Worm (Caenorhabditis elegans) whole organism, early embryonic: ENCODE results near the gene daf-4.

Experiments
- B0310.2 ChIP-seq: sonication (generic microtip); optimal IDR thresholded peaks from 2 replicates; lab custom pipeline; 2016; ENCODE audit warnings: mild to moderate bottlenecking, missing genetic modification characterization, missing compliant biosample characterization
- F13C5.2 ChIP-seq: sonication (generic microtip); optimal IDR thresholded peaks from 2 replicates; lab custom pipeline; 2017; ENCODE audit warnings: mild to moderate bottlenecking, missing genetic modification characterization, inconsistent platforms, missing compliant biosample characterization
- aly-1 ChIP-seq: sonication (generic microtip); optimal IDR thresholded peaks from 2 replicates; lab custom pipeline; 2016; ENCODE audit warnings: missing genetic modification characterization, missing compliant biosample characterization
- ama-1 ChIP-seq: fragments of 150-350 bp; optimal IDR thresholded peaks from 2 replicates; lab custom pipeline; 2014
- ceh-13 ChIP-seq: fragments of 200-800 bp; sonication (Bioruptor generic); optimal IDR thresholded peaks from 2 replicates; lab custom pipeline; 2018; ENCODE audit warnings: mild to moderate bottlenecking, missing genetic modification characterization, missing compliant biosample characterization
- ceh-36 ChIP-seq: sonication (generic microtip); optimal IDR thresholded peaks from 2 replicates; lab custom pipeline; 2016; ENCODE audit warnings: missing genetic modification characterization, inconsistent platforms, missing compliant biosample characterization
- ets-7 ChIP-seq: sonication (generic microtip); optimal IDR thresholded peaks from 2 replicates; lab custom pipeline; 2016; ENCODE audit warnings: missing genotype, missing genetic modification characterization, missing compliant biosample characterization
- flt-1 ChIP-seq: fragments of 200-800 bp; sonication (Bioruptor generic); IDR thresholded peaks from 2 replicates; pipeline ENCODE4 v1.3.6; 2022; ENCODE audit warnings: missing genetic modification characterization, missing compliant biosample characterization
- hmbx-1 ChIP-seq: sonication (generic microtip); optimal IDR thresholded peaks from 2 replicates; lab custom pipeline; 2016; ENCODE audit warnings: mild to moderate bottlenecking, missing genetic modification characterization, missing compliant biosample characterization
- hmg-4 ChIP-seq: fragments of 200-800 bp; sonication (Bioruptor generic); optimal IDR thresholded peaks from 2 replicates; lab custom pipeline; 2018; ENCODE audit warnings: mild to moderate bottlenecking, missing genetic modification characterization, missing compliant biosample characterization
- hnd-1 ChIP-seq: sonication (generic microtip); optimal IDR thresholded peaks from 2 replicates; lab custom pipeline; 2016; ENCODE audit warnings: missing genetic modification characterization, missing compliant biosample characterization
- pes-1 ChIP-seq: fragments of 200-800 bp; sonication (Bioruptor generic); IDR thresholded peaks from 2 replicates; pipeline ENCODE4 v1.3.6; 2022; ENCODE audit warnings: missing genetic modification reagents, missing genetic modification characterization, missing compliant biosample characterization
- scrt-1 ChIP-seq: fragments of 200-800 bp; sonication (Bioruptor generic); IDR thresholded peaks from 2 replicates; pipeline ENCODE4 v1.3.6; 2022; ENCODE audit warnings: missing genetic modification characterization, missing compliant biosample characterization
- sea-1 ChIP-seq: fragments of 200-800 bp; sonication (Bioruptor generic); conservative IDR thresholded peaks from 2 replicates; pipeline ENCODE4 v1.3.6; 2022; ENCODE audit warnings: missing genetic modification characterization, missing compliant biosample characterization
- tbx-11 ChIP-seq: fragments of 200-800 bp; sonication (Bioruptor generic); IDR thresholded peaks from 2 replicates; pipeline ENCODE4 v1.3.6; 2022; ENCODE audit warnings: missing genetic modification characterization, missing compliant biosample characterization
- tbx-37 ChIP-seq: fragments of 200-800 bp; sonication (Bioruptor generic); conservative IDR thresholded peaks from 2 replicates; pipeline ENCODE4 v1.3.6; 2022; ENCODE audit warnings: missing genetic modification reagents, missing genetic modification characterization, missing compliant biosample characterization
- tra-4 ChIP-seq: sonication (generic microtip); optimal IDR thresholded peaks from 2 replicates; lab custom pipeline; 2017; ENCODE audit warnings: missing genetic modification characterization, missing compliant biosample characterization

The daf-4 gene

DNA sequence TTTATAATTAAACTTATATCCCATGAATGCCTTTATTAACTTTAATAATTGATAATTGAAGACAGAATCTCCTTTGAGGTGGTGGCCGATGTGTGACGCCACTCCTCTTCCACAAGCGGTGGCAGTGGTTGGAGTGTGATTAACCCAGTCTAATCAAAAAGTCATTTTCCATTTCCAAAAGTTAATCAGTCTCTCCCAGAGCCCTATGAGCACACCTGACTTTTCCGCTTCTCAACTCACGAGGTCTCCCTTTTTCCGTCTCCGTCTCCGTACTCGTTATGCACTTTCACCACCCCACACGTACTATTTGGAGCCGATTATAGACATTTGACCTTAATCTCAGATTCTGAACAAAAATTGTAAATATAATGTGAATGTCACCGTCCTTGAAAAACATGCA lies 17.8 kb downstream of the daf-4 start:
- TF ChIP-seq tra-4 (tag; lab: Kevin White, UChicago), result no peak
- no peak for TF ChIP-seq scrt-1
- TF ChIP-seq ets-7 (tag; lab: Kevin White, UChicago), result no peak
- no peak for TF ChIP-seq F13C5.2 (tag; lab: Kevin White, UChicago)
- TF ChIP-seq B0310.2 (tag; lab: Kevin White, UChicago), result no peak
- TF ChIP-seq ceh-36 (tag; lab: Kevin White, UChicago), result no peak
- TF ChIP-seq ceh-13 (GFP tag; lab: Kevin White, UChicago), result no peak
- TF ChIP-seq pes-1 (GFP tag; lab: Robert Waterston, UW), result no peak
- no peak for TF ChIP-seq hnd-1 (tag; lab: Kevin White, UChicago)
- TF ChIP-seq aly-1 (tag; lab: Kevin White, UChicago), result no peak
- no peak for TF ChIP-seq flt-1 (GFP tag; lab: Robert Waterston, UW)
- no peak for TF ChIP-seq ama-1 (lab: Kevin White, UChicago)
- TF ChIP-seq hmbx-1 (tag; lab: Kevin White, UChicago), result no peak
- TF ChIP-seq sea-1, result no peak
- no peak for TF ChIP-seq tbx-11 (GFP tag; lab: Robert Waterston, UW)
- no peak for TF ChIP-seq tbx-37 (GFP tag; lab: Robert Waterston, UW)
- TF ChIP-seq hmg-4, result no peak

DNA sequence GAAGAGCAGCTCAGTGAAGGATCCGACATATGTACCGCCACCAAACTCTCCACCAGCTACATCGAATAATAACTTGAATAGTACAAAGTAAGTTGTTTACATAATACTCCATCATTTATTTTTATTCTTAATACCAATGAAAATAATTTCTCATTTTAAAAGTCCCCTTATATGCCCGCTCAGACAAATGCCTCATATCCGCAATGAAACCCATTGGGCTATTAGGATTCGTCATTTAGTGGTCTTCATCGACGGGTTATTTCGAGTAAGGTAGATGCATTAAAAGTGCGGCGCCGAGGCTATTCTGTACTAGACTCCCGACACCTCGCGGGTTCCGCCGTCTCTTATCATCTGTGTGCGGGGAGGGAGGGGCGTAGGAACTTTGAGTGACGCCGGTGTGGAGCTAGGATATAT lies 28.8 kb downstream of the daf-4 start:
- no peak for TF ChIP-seq ceh-36 (tag; lab: Kevin White, UChicago)
- no peak for TF ChIP-seq hnd-1 (tag; lab: Kevin White, UChicago)
- TF ChIP-seq ets-7 (tag; lab: Kevin White, UChicago), result no peak
- TF ChIP-seq sea-1, result no peak
- no peak for TF ChIP-seq hmg-4
- no peak for TF ChIP-seq F13C5.2 (tag; lab: Kevin White, UChicago)
- 0 out of 2 replicates have a peak, but pooled peaks have one; percentile 29 for TF ChIP-seq pes-1 (GFP tag; lab: Robert Waterston, UW)

DNA sequence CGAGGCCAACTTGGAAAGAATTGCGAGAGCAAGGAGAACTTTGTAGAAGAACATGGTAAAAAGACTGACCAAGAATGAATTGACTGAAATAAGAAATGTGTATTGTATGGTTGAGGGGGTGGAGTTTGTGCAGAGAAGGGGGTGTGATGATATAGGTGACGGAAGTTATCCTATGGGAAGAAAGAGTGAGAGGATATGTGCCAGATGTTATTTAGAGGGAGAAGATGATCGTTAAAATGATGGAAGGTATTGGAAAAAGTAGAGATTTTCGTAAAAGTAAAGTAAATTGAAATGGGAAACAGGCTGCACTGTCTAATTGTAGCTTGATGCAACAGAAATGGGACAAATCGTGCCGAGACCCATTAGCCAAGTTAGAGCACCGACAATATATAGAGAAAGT lies 32.0 kb downstream of the daf-4 start, which contains the start of gene sdz-21:
TSS of gene sdz-21 (minus strand) at position 101 of the 400 bp plus-strand sequence.
- no peak for TF ChIP-seq tbx-11 (GFP tag; lab: Robert Waterston, UW)
- no peak for TF ChIP-seq ceh-13 (GFP tag; lab: Kevin White, UChicago)
- TF ChIP-seq tra-4 (tag; lab: Kevin White, UChicago), result no peak
- TF ChIP-seq hnd-1 (tag; lab: Kevin White, UChicago), result no peak
- no peak for TF ChIP-seq ama-1 (lab: Kevin White, UChicago)
- TF ChIP-seq scrt-1, result no peak
- no peak for TF ChIP-seq flt-1 (GFP tag; lab: Robert Waterston, UW)
- no peak for TF ChIP-seq B0310.2 (tag; lab: Kevin White, UChicago)
- TF ChIP-seq sea-1, result no peak
- TF ChIP-seq ceh-36 (tag; lab: Kevin White, UChicago), result no peak
- TF ChIP-seq F13C5.2 (tag; lab: Kevin White, UChicago), result no peak
- no peak for TF ChIP-seq pes-1 (GFP tag; lab: Robert Waterston, UW)
- no peak for TF ChIP-seq ets-7 (tag; lab: Kevin White, UChicago)

DNA sequence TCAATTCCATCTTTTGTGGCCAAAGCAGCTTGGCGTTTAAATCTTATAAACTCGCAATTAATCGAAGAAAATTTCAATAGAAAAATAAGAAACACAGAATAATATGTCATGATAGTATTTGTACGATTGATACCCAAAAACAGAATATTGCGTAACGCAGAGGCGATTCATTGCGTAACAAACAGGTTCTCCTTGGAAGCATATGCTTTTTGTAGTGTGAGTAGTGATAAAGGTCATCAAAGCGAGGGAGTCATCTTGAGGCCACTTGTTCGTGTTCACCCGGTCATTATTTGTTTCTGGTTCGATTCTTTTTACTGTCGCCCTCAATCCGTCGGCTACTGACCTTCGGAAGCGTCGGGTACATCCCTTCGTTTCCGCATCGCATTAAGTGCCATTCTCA lies 36.0 kb downstream of the daf-4 start, which contains the start of gene F54E7.6:
TSS of gene F54E7.6 (minus strand) at position 110 of the 400 bp plus-strand sequence.
- TF ChIP-seq hmbx-1 (tag; lab: Kevin White, UChicago) (no peak), hmg-4 (no peak), tbx-37 (GFP tag; lab: Robert Waterston, UW) (no peak), tra-4 (tag; lab: Kevin White, UChicago) (no peak), flt-1 (GFP tag; lab: Robert Waterston, UW) (no peak), scrt-1 (no peak)

DNA sequence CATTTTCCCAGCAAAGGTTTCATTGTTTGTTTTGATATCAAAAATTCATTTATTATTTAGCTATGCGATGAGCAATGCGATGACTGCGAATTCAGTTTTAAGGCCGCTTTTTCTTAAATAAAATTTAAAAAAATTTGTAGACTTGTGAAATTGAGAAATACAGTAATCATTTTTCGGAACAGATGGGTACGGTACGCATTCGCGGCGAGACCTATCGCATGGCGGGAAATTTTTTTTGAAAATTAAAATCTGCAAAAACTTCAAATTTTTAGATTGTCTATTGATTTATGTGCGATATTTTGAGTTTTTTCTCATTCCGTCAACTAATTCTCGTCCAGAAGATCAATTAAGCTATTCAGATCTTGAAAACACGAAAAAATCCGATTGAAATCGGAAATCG lies 38.6 kb downstream of the daf-4 start:
- TF ChIP-seq pes-1 (GFP tag; lab: Robert Waterston, UW) (no peak), sea-1 (no peak), aly-1 (tag; lab: Kevin White, UChicago) (no peak), hmg-4 (no peak), tbx-37 (GFP tag; lab: Robert Waterston, UW) (no peak), ceh-36 (tag; lab: Kevin White, UChicago) (no peak), ets-7 (tag; lab: Kevin White, UChicago) (no peak), scrt-1 (no peak), B0310.2 (tag; lab: Kevin White, UChicago) (no peak), hnd-1 (tag; lab: Kevin White, UChicago) (no peak)

DNA sequence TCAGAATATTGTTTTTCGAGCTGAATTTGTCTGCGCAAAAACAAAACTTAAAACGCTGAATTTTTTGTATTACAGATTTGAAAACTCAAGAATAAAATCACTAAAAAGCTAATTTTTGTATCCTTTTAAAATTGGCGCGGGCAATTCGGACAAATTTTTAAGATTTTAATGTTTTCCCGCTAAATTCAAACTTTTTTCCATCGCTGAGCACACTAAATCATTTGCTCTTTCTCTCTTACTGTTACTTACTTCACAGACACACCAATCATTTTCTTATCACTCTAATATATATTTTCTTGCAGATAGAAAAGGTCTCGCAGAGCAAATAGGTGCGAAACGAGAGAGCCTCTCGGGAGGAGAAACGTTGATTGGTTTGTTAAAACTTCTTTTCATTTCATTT lies 39.0 kb downstream of the daf-4 start, which contains the start of gene par-3:
TSS of gene par-3 (plus strand) at position 301 of the 400 bp plus-strand sequence.
- TF ChIP-seq tbx-37 (GFP tag; lab: Robert Waterston, UW) (no peak), tra-4 (tag; lab: Kevin White, UChicago) (no peak), hmg-4 (no peak), ets-7 (tag; lab: Kevin White, UChicago) (no peak), ceh-13 (GFP tag; lab: Kevin White, UChicago) (no peak), scrt-1 (no peak), B0310.2 (tag; lab: Kevin White, UChicago) (no peak), flt-1 (GFP tag; lab: Robert Waterston, UW) (no peak), ceh-36 (tag; lab: Kevin White, UChicago) (no peak), tbx-11 (GFP tag; lab: Robert Waterston, UW) (no peak), aly-1 (tag; lab: Kevin White, UChicago) (no peak), hmbx-1 (tag; lab: Kevin White, UChicago) (no peak), pes-1 (GFP tag; lab: Robert Waterston, UW) (no peak), F13C5.2 (tag; lab: Kevin White, UChicago) (no peak), sea-1 (no peak), hnd-1 (tag; lab: Kevin White, UChicago) (no peak)

DNA sequence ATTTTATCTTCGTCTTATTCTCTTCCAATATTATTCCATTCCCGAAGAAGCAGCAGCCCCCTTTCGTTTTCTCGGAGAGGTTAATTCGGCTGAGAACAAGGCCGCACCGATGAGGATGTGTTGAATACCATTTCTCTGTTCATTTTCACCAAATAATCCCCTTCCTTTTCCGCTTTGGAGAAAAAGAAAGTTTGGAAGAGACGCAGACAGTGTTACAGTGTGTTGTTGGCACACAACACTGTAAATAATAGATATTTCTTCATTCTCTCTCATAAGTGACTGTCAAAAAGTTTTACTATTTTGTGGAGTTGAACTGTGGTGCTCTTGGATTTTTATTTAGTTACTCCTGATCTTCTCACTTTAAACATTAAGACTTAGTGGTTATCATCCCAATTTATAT lies 40.3 kb downstream of the daf-4 start:
- TF ChIP-seq sea-1 (no peak), B0310.2 (tag; lab: Kevin White, UChicago) (no peak), ama-1 (lab: Kevin White, UChicago) (no peak), pes-1 (GFP tag; lab: Robert Waterston, UW) (no peak), hnd-1 (tag; lab: Kevin White, UChicago) (no peak), ceh-36 (tag; lab: Kevin White, UChicago) (no peak), scrt-1 (no peak), F13C5.2 (tag; lab: Kevin White, UChicago) (no peak), aly-1 (tag; lab: Kevin White, UChicago) (no peak), tbx-37 (GFP tag; lab: Robert Waterston, UW) (no peak)
